Worm (Caenorhabditis elegans) whole organism, midembryonic: ENCODE results near the gene F11C7.6.
"Not testable (repeated sequence)": the region's sequence is repeated elsewhere in the genome, so short reads cannot be mapped to it uniquely, and the experiment has no call there.

Experiments
- klf-2 ChIP-seq: fragments of 200-800 bp; sonication (Bioruptor generic); conservative IDR thresholded peaks from 2 replicates; pipeline ENCODE4 v1.3.6; 2022; ENCODE audit warnings: missing genetic modification reagents, missing genetic modification characterization, missing compliant biosample characterization
- med-1 ChIP-seq: sonication (generic microtip); optimal IDR thresholded peaks from 2 replicates; lab custom pipeline; 2017; ENCODE audit warnings: missing genetic modification characterization, mild to moderate bottlenecking, missing compliant biosample characterization, antibody characterized with exemption, missing genetic modification reagents; ENCODE audit not compliant: insufficient read depth

ce11 chrX:17442539-17442938 lies 41.2 kb downstream of the F11C7.6 start:
- not testable (repeated sequence) for TF ChIP-seq klf-2 (GFP tag; lab: Robert Waterston, UW); med-1 (GFP tag; lab: Kevin White, UChicago)
